Fruit fly (Drosophila melanogaster) whole organism: ENCODE data around the gene Desi.

Experiments used
- CG8478 ChIP-seq: fragments of >200 bp; optimal IDR thresholded peaks from 2 replicates; lab custom pipeline; 2018; ENCODE audit warnings: inconsistent platforms
- EcR ChIP-seq, 2 experiments: fragments of >200 bp; optimal IDR thresholded peaks; 2 replicates each; lab custom pipeline; 2017; ENCODE audit warnings: missing biosample characterization in 2 of 2, missing genetic modification characterization in 2 of 2, missing genetic modification reagents in 2 of 2
- psq ChIP-seq: fragments of >200 bp; optimal IDR thresholded peaks from 2 replicates; lab custom pipeline; 2017
- usp ChIP-seq: fragments of >200 bp; optimal IDR thresholded peaks from 2 replicates; lab custom pipeline; 2017; ENCODE audit warnings: missing biosample characterization, missing genetic modification characterization, mixed read lengths

- TF ChIP-seq usp (GFP tag; lab: Kevin White, UChicago) (no peak), CG8478 (no peak), EcR (GFP tag; optimal IDR thresholded peaks at IDR 0.05; lab: Kevin White, UChicago) (no peak), psq (lab: Kevin White, UChicago) (no peak)
These were observed 31.7 kb upstream of the Desi start for dm6 chr3R:10747650-10748049.
